Worm (Caenorhabditis elegans): Measurements from ENCODE around the gene ndub-11.

- TF ChIP-seq aly-2 (tag; optimal IDR thresholded peaks at IDR 0.05) (no peak), nhr-76 (tag; optimal IDR thresholded peaks at IDR 0.05) (no peak), ztf-11 (tag; optimal IDR thresholded peaks at IDR 0.05) (no peak), nfya-1 (tag; optimal IDR thresholded peaks at IDR 0.05; ENCODE audit: insufficient read depth) (no peak)
Observed at ce11 chrIV:8153163-8153562, 23.1 kb upstream of the ndub-11 start.
